Worm (Caenorhabditis elegans) whole organism, L1 larva: ENCODE measurements around the gene ascc-1.

Experiments
- ama-1 ChIP-seq: fragments of 150-350 bp; optimal IDR thresholded peaks from 2 replicates; lab custom pipeline; 2014
- elt-2 ChIP-seq: sonication (generic microtip); optimal IDR thresholded peaks from 2 replicates; lab custom pipeline; 2016; ENCODE audit warnings: missing genetic modification characterization, mild to moderate bottlenecking, inconsistent platforms, missing compliant biosample characterization, missing genetic modification reagents
- lin-39 ChIP-seq: fragments of 150-350 bp; optimal IDR thresholded peaks from 2 replicates; lab custom pipeline; 2014; ENCODE audit warnings: missing biosample characterization, missing genetic modification reagents, missing genetic modification characterization
- mdl-1 ChIP-seq, 2 experiments: fragments of 150-350 bp; optimal IDR thresholded peaks; 2 replicates each; lab custom pipeline; 2014 to 2017; ENCODE audit warnings: missing biosample characterization in 2 of 2, missing genetic modification characterization in 2 of 2, inconsistent platforms in 1 of 2
- mep-1 ChIP-seq: fragments of 150-350 bp; optimal IDR thresholded peaks from 2 replicates; lab custom pipeline; 2014; ENCODE audit warnings: missing biosample characterization, missing genetic modification characterization
- pqm-1 ChIP-seq: sonication (generic microtip); optimal IDR thresholded peaks from 3 replicates; lab custom pipeline; 2017; ENCODE audit warnings: missing biosample characterization, missing genetic modification characterization
- unc-30 ChIP-seq: sonication (generic microtip); optimal IDR thresholded peaks from 2 replicates; lab custom pipeline; 2017; ENCODE audit warnings: missing biosample characterization, missing genetic modification characterization
- ztf-4 ChIP-seq: fragments of 150-350 bp; optimal IDR thresholded peaks from 2 replicates; lab custom pipeline; 2014; ENCODE audit warnings: missing biosample characterization, missing genetic modification characterization

DNA sequence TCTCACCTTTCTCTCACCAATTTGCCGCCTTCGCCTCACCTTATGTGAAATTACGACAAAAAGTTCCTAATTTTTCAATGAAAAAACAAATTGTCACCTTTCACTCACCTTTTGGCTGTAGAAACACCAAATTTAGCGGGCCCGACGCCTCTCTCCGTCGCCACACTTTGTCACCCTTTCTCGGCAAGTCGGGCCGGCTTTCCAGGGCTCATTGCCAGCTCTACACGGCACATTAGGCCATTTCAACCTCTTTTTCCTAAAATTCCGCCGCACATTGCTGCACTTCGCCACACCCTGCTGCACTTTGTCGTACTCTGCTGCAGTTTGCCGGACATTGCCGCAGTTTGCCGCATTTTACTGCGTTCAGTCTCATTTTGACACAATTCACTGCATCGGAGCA is 43.7 kb downstream of the ascc-1 start:
- TF ChIP-seq mep-1 (tag; lab: Kevin White, UChicago) (no peak), ama-1 (lab: Kevin White, UChicago) (no peak), unc-30 (tag; lab: Kevin White, UChicago) (no peak), lin-39 (tag; lab: Kevin White, UChicago) (no peak), pqm-1 (tag; lab: Kevin White, UChicago) (no peak), ztf-4 (tag; lab: Kevin White, UChicago) (no peak), elt-2 (tag; lab: Kevin White, UChicago) (no peak), mdl-1 (tag; optimal IDR thresholded peaks at IDR 0.05; lab: Kevin White, UChicago) (no peak)
